Worm (Caenorhabditis elegans) whole organism, midembryonic: ENCODE data around the gene K08D10.14.
A peak's percentile ranks its signal among the peaks of the same experiment; 100 is the strongest.

Experiments
- cog-1 ChIP-seq: sonication (generic microtip); optimal IDR thresholded peaks from 2 replicates; lab custom pipeline; 2016; ENCODE audit warnings: missing genetic modification characterization, missing compliant biosample characterization
- flt-1 ChIP-seq: fragments of 200-800 bp; sonication (Bioruptor generic); IDR thresholded peaks from 2 replicates; pipeline ENCODE4 v1.3.6; 2022; ENCODE audit warnings: missing genetic modification characterization, missing compliant biosample characterization
- klf-2 ChIP-seq: fragments of 200-800 bp; sonication (Bioruptor generic); conservative IDR thresholded peaks from 2 replicates; pipeline ENCODE4 v1.3.6; 2022; ENCODE audit warnings: missing genetic modification reagents, missing genetic modification characterization, missing compliant biosample characterization
- ztf-29 ChIP-seq: fragments of 200-800 bp; sonication (Bioruptor generic); IDR thresholded peaks from 2 replicates; pipeline ENCODE4 v1.3.6; 2022; ENCODE audit warnings: missing genetic modification reagents, missing genetic modification characterization, missing compliant biosample characterization

DNA sequence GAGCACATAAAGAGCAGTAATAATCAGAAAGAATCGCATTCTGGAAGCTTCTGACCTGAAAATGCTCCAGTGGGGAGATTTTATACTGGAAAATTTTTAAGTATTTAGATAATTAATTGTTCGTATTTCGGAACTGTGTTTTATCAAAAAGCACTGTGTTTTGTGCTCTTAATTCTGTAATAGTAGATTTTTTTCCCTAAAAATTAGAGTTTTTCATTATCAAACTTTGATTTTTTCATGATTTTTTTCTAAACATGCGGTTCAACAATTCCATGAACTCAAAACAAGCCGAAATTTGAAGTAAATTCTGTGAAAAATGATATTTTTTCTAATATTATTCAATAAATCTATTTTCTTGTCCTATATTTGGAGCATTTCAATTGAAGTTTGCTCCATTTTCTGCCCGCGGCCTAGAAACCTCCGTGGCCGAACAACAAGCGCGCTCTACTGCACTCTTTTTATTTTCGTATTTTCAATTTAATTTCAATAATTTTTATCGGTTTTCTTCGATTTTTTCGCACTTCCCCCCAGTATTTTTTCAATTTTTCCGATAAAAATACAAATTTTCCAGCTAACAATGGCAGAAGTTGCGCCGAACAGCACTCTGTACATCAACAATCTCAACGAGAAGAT is 16.9 kb downstream of the K08D10.14 start, which contains the start of the genes K08D10.13 and rnp-2:
- TF ChIP-seq flt-1 (GFP tag; lab: Robert Waterston, UW) (peak; percentile 53; the same call in 1 of the 2 replicates), cog-1 (tag; lab: Kevin White, UChicago) (no peak), klf-2 (GFP tag; lab: Robert Waterston, UW) (no peak), ztf-29 (GFP tag; lab: Robert Waterston, UW) (no peak)
